Fruit fly (Drosophila melanogaster): ENCODE data around the gene CG8507.
A peak's percentile ranks its signal among the peaks of the same experiment; 100 is the strongest.

DNA sequence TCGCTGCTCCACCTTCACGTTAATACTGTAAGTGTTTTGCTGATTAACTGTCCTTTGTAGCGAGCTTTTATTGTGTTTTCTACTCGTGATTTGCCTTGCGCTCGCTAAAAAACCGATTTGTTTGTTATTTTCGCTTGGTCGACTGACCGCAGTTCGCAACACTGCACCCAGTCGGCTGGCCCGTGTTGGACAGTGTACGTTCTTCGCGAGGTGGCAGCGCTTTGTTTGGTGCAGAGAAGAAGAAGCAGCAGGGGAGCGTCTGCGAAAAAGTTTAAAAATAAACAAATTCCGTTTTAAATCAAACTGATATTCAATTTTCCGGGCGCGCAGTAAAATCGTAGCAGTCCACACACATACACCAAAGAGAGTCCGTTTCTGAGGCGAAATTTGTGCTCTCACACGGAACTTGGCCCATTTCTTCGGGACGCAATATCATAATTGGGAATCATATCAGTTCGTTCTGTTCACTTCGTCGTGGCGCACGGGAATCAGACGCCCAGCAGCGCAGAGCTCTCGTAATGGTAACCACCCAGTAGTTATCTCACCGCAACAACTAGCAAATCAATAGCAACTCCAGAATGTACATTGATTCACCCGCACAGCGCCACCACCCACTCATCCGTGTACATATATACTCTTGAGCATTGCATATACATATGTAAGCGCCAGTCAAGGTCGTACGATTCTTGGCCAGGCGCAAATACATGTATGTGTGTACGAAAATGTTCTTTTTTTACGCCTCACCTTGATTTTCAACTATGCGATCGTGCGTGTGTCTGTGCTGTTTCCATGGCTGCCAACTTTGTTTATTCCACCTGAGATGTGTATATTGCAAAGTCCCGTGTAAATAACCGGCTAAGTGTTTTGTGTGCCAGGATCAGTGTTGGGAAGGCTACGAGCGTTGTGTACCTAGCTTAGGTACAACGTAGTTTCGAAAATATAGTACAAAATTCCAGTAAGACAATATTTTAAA is 23.4 kb upstream of the CG8507 start, which contains the start of gene Naa80:
- TF ChIP-seq CG32264 (GFP tag; optimal IDR thresholded peaks at IDR 0.05) (peak; percentile 22), Abd-B (GFP tag; optimal IDR thresholded peaks at IDR 0.05) (no peak), OdsH (GFP tag; optimal IDR thresholded peaks at IDR 0.05) (peak; percentile 71), fru (GFP tag; optimal IDR thresholded peaks at IDR 0.05) (peak; percentile 70), usp (GFP tag; optimal IDR thresholded peaks at IDR 0.05) (no peak), sv (GFP tag; optimal IDR thresholded peaks at IDR 0.05) (peak; percentile 32), rgr (GFP tag; optimal IDR thresholded peaks at IDR 0.05) (peak; percentile 88)
